Fruit fly (Drosophila melanogaster) whole organism, embryonic: ENCODE measurements around the gene ND-24.

Source experiments
- Ada2b ChIP-seq: fragments of 200-800 bp; sonication (Bioruptor generic); IDR thresholded peaks from 2 replicates; pipeline ENCODE4 v1.3.6; 2022; ENCODE audit warnings: missing biosample characterization, missing genetic modification characterization
- Awh ChIP-seq: fragments of 200-800 bp; sonication (Bioruptor generic); IDR thresholded peaks from 2 replicates; pipeline ENCODE4, ENCODE4 v1.3.6; 2022; ENCODE audit warnings: missing biosample characterization, missing genetic modification characterization
- B-H1 ChIP-seq: fragments of 200-800 bp; sonication (Bioruptor generic); IDR thresholded peaks from 3 replicates; pipeline ENCODE4 v1.3.6; 2022; ENCODE audit warnings: missing biosample characterization, missing genetic modification characterization
- Bteb2 ChIP-seq: fragments of 200-800 bp; sonication (Bioruptor generic); optimal IDR thresholded peaks from 2 replicates; lab custom pipeline; 2016; ENCODE audit warnings: missing biosample characterization, missing genetic modification characterization
- CG10274 ChIP-seq: fragments of 200-800 bp; sonication (Bioruptor generic); optimal IDR thresholded peaks from 3 replicates; lab custom pipeline; 2017; ENCODE audit warnings: missing biosample characterization, mild to moderate bottlenecking, missing genetic modification characterization
- CG10321 ChIP-seq: fragments of 200-800 bp; sonication (Bioruptor generic); IDR thresholded peaks from 2 replicates; pipeline ENCODE4 v1.3.6; 2022; ENCODE audit warnings: missing biosample characterization, missing genetic modification characterization
- CG10431 ChIP-seq: fragments of 200-800 bp; sonication (Bioruptor generic); optimal IDR thresholded peaks from 3 replicates; lab custom pipeline; 2018; ENCODE audit warnings: missing biosample characterization, mild to moderate bottlenecking, missing genetic modification characterization
- CG11456 ChIP-seq: fragments of 200-800 bp; sonication (Bioruptor generic); IDR thresholded peaks from 3 replicates; pipeline ENCODE4 v1.3.6; 2022; ENCODE audit warnings: missing biosample characterization, missing genetic modification characterization
- CG11695 ChIP-seq: fragments of 200-800 bp; sonication (Bioruptor generic); IDR thresholded peaks from 3 replicates; pipeline ENCODE4 v1.3.6; 2022; ENCODE audit warnings: missing biosample characterization, missing genetic modification characterization
- CG11696 ChIP-seq: fragments of 200-800 bp; sonication (Bioruptor generic); IDR thresholded peaks from 2 replicates; pipeline ENCODE4 v1.3.6; 2022; ENCODE audit warnings: missing biosample characterization, missing genetic modification characterization
- CG12071 ChIP-seq: fragments of 200-800 bp; sonication (Bioruptor generic); optimal IDR thresholded peaks from 3 replicates; lab custom pipeline; 2018; ENCODE audit warnings: missing biosample characterization, mild to moderate bottlenecking, missing genetic modification characterization
- CG17359 ChIP-seq: fragments of 200-800 bp; sonication (Bioruptor generic); optimal IDR thresholded peaks from 3 replicates; lab custom pipeline; 2018; ENCODE audit warnings: missing biosample characterization, mild to moderate bottlenecking, missing genetic modification characterization, moderate library complexity
- CG17802 ChIP-seq: fragments of 200-800 bp; sonication (Bioruptor generic); optimal IDR thresholded peaks from 2 replicates; lab custom pipeline; 2018; ENCODE audit warnings: missing biosample characterization, mild to moderate bottlenecking, missing genetic modification characterization, moderate library complexity
- CG2116 ChIP-seq: fragments of 200-800 bp; sonication (Bioruptor generic); optimal IDR thresholded peaks from 3 replicates; lab custom pipeline; 2018; ENCODE audit warnings: missing biosample characterization, mild to moderate bottlenecking, missing genetic modification characterization
- CG2678 ChIP-seq: fragments of 200-800 bp; sonication (Bioruptor generic); optimal IDR thresholded peaks from 3 replicates; lab custom pipeline; 2019; ENCODE audit warnings: missing biosample characterization, mild to moderate bottlenecking, missing genetic modification characterization, moderate library complexity
- CG2712 ChIP-seq: fragments of 200-800 bp; optimal IDR thresholded peaks from 3 replicates; lab custom pipeline; 2019; ENCODE audit warnings: missing biosample characterization, mild to moderate bottlenecking, missing genetic modification characterization, moderate library complexity
- CG3065 ChIP-seq: fragments of 200-800 bp; sonication (Bioruptor generic); optimal IDR thresholded peaks from 2 replicates; lab custom pipeline; 2016; ENCODE audit warnings: missing biosample characterization, missing genetic modification characterization
- CG5953 ChIP-seq: fragments of 200-800 bp; sonication (Bioruptor generic); IDR thresholded peaks from 2 replicates; pipeline ENCODE4 v1.3.6; 2022; ENCODE audit warnings: missing biosample characterization, missing genetic modification characterization
- CG7357 ChIP-seq: fragments of 200-800 bp; sonication (Bioruptor generic); IDR thresholded peaks from 3 replicates; pipeline ENCODE4 v1.3.6; 2022; ENCODE audit warnings: missing biosample characterization, missing genetic modification characterization
- CG8281 ChIP-seq: fragments of 200-800 bp; sonication (Bioruptor generic); optimal IDR thresholded peaks from 2 replicates; lab custom pipeline; 2018; ENCODE audit warnings: missing biosample characterization, mild to moderate bottlenecking, missing genetic modification characterization, moderate library complexity
- CrebB ChIP-seq: fragments of 200-800 bp; sonication (Bioruptor generic); optimal IDR thresholded peaks from 3 replicates; lab custom pipeline; 2018; ENCODE audit warnings: missing biosample characterization, mild to moderate bottlenecking, missing genetic modification characterization
- D ChIP-seq, 2 experiments: fragments of 200-800 bp in 1 of 2; fragments of >200 bp in 1 of 2; sonication (Bioruptor generic) in 1 of 2; optimal IDR thresholded peaks; 2 replicates in 1 of 2; 3 replicates in 1 of 2; lab custom pipeline; 2017; ENCODE audit warnings: mild to moderate bottlenecking in 1 of 2, missing biosample characterization in 1 of 2, missing genetic modification characterization in 1 of 2, missing genetic modification reagents in 1 of 2
- Drgx ChIP-seq: fragments of 200-800 bp; sonication (Bioruptor generic); IDR thresholded peaks from 2 replicates; pipeline ENCODE4 v1.3.6; 2022; ENCODE audit warnings: missing biosample characterization, missing genetic modification characterization
- Fer1 ChIP-seq: fragments of 200-800 bp; sonication (Bioruptor generic); optimal IDR thresholded peaks from 2 replicates; lab custom pipeline; 2017; ENCODE audit warnings: missing biosample characterization, mild to moderate bottlenecking, missing genetic modification characterization
- H2.0 ChIP-seq: fragments of 200-800 bp; sonication (Bioruptor generic); IDR thresholded peaks from 2 replicates; pipeline ENCODE4 v1.3.6; 2022; ENCODE audit warnings: missing biosample characterization, missing genetic modification characterization
- Lpt ChIP-seq: fragments of >200 bp; optimal IDR thresholded peaks from 2 replicates; lab custom pipeline; 2018; ENCODE audit warnings: missing biosample characterization, missing genetic modification characterization
- Nf-YC ChIP-seq: fragments of 200-800 bp; optimal IDR thresholded peaks from 3 replicates; lab custom pipeline; 2019; ENCODE audit warnings: missing biosample characterization, mild to moderate bottlenecking, missing genetic modification characterization, moderate library complexity
- Scr ChIP-seq: fragments of 200-800 bp; sonication (Bioruptor generic); IDR thresholded peaks from 2 replicates; pipeline ENCODE4 v1.3.6; 2022; ENCODE audit warnings: missing biosample characterization, missing genetic modification characterization; ENCODE audit not compliant: partially characterized antibody
- Ssrp ChIP-seq: fragments of 200-800 bp; sonication (Bioruptor generic); optimal IDR thresholded peaks from 2 replicates; lab custom pipeline; 2018; ENCODE audit warnings: missing biosample characterization, mild to moderate bottlenecking, missing genetic modification characterization, moderate library complexity
- bsh ChIP-seq, 2 experiments: fragments of 200-800 bp; sonication (Bioruptor generic); optimal IDR thresholded peaks; 2 replicates each; lab custom pipeline; 2017 to 2018; ENCODE audit warnings: mild to moderate bottlenecking in 2 of 2, missing biosample characterization in 2 of 2, missing genetic modification characterization in 2 of 2, moderate library complexity in 1 of 2
- cas ChIP-seq: fragments of 200-800 bp; sonication (Bioruptor generic); IDR thresholded peaks from 2 replicates; pipeline ENCODE4 v1.3.6; 2022; ENCODE audit warnings: missing biosample characterization, missing genetic modification characterization
- caup ChIP-seq: fragments of 200-800 bp; sonication (Bioruptor generic); optimal IDR thresholded peaks from 3 replicates; lab custom pipeline; 2017; ENCODE audit warnings: missing biosample characterization, mild to moderate bottlenecking, missing genetic modification characterization, moderate library complexity; ENCODE audit not compliant: severe bottlenecking
- ci ChIP-seq: fragments of 200-800 bp; sonication (Bioruptor generic); IDR thresholded peaks from 3 replicates; pipeline ENCODE4 v1.3.6; 2022; ENCODE audit warnings: missing biosample characterization, missing genetic modification characterization
- crol ChIP-seq: fragments of 200-800 bp; sonication (Bioruptor generic); IDR thresholded peaks from 2 replicates; pipeline ENCODE4 v1.3.6; 2022; ENCODE audit warnings: missing biosample characterization, missing genetic modification characterization
- crp ChIP-seq, 2 experiments: fragments of 200-800 bp; sonication (Bioruptor generic); optimal IDR thresholded peaks; 2 replicates in 1 of 2; 3 replicates in 1 of 2; lab custom pipeline; 2017; ENCODE audit warnings: missing biosample characterization in 2 of 2, missing genetic modification characterization in 2 of 2, mild to moderate bottlenecking in 1 of 2, moderate library complexity in 1 of 2
- dm ChIP-seq: fragments of 200-800 bp; sonication (Bioruptor generic); optimal IDR thresholded peaks from 3 replicates; lab custom pipeline; 2016; ENCODE audit warnings: missing biosample characterization, missing genetic modification characterization
- gce ChIP-seq: fragments of 200-800 bp; sonication (Bioruptor generic); IDR thresholded peaks from 3 replicates; pipeline ENCODE4 v1.3.6; 2022; ENCODE audit warnings: missing biosample characterization, missing genetic modification characterization
- her ChIP-seq: fragments of 200-800 bp; sonication (Bioruptor generic); optimal IDR thresholded peaks from 2 replicates; lab custom pipeline; 2016; ENCODE audit warnings: missing biosample characterization, missing genetic modification characterization
- nau ChIP-seq: fragments of 200-800 bp; sonication (Bioruptor generic); optimal IDR thresholded peaks from 3 replicates; lab custom pipeline; 2017; ENCODE audit warnings: missing biosample characterization, mild to moderate bottlenecking, missing genetic modification characterization, missing genetic modification reagents
- pan ChIP-seq, 4 experiments: fragments of >200 bp in 3 of 4; fragments of 200-800 bp in 1 of 4; sonication (Bioruptor generic) in 1 of 4; optimal IDR thresholded peaks in 3 of 4; IDR thresholded peaks in 1 of 4; 2 replicates each; pipeline versions ENCODE4 v1.3.6 to Lab custom; 2017 to 2022; ENCODE audit warnings: missing biosample characterization in 2 of 4, missing genetic modification characterization in 2 of 4, mixed read lengths in 1 of 4
- psq ChIP-seq: fragments of 200-800 bp; sonication (Bioruptor generic); optimal IDR thresholded peaks from 2 replicates; lab custom pipeline; 2017; ENCODE audit warnings: missing biosample characterization, missing genetic modification characterization
- ranshi ChIP-seq: fragments of 200-800 bp; sonication (Bioruptor generic); IDR thresholded peaks from 2 replicates; pipeline ENCODE4 v1.3.6; 2022; ENCODE audit warnings: missing biosample characterization, missing genetic modification characterization
- row ChIP-seq: fragments of 200-800 bp; sonication (Bioruptor generic); IDR thresholded peaks from 3 replicates; pipeline ENCODE4 v1.3.6; 2022; ENCODE audit warnings: missing biosample characterization, missing genetic modification characterization
- salm ChIP-seq: fragments of 200-800 bp; sonication (Bioruptor generic); optimal IDR thresholded peaks from 2 replicates; lab custom pipeline; 2018; ENCODE audit warnings: missing biosample characterization, mild to moderate bottlenecking, missing genetic modification characterization
- sens ChIP-seq: fragments of 200-800 bp; sonication (Bioruptor generic); peaks from one replicate; lab custom pipeline; 2016; ENCODE audit warnings: missing biosample characterization, missing genetic modification characterization
- shn ChIP-seq: fragments of 200-800 bp; sonication (Bioruptor generic); optimal IDR thresholded peaks from 3 replicates; lab custom pipeline; 2016; ENCODE audit warnings: missing biosample characterization, missing genetic modification characterization
- slou ChIP-seq: fragments of 200-800 bp; sonication (Bioruptor generic); optimal IDR thresholded peaks from 3 replicates; lab custom pipeline; 2016; ENCODE audit warnings: missing biosample characterization, missing genetic modification characterization
- tx ChIP-seq: fragments of 200-800 bp; sonication (Bioruptor generic); optimal IDR thresholded peaks from 2 replicates; lab custom pipeline; 2016; ENCODE audit warnings: missing biosample characterization, missing genetic modification characterization
- vnd ChIP-seq: fragments of 200-800 bp; sonication (Bioruptor generic); IDR thresholded peaks from 3 replicates; pipeline ENCODE4 v1.3.6; 2022; ENCODE audit warnings: missing biosample characterization, missing genetic modification characterization; ENCODE audit not compliant: partially characterized antibody
- zen2 ChIP-seq: fragments of 200-800 bp; sonication (Bioruptor generic); IDR thresholded peaks from 3 replicates; pipeline ENCODE4 v1.3.6; 2022; ENCODE audit warnings: missing biosample characterization, missing genetic modification characterization; ENCODE audit not compliant: partially characterized antibody

The ND-24 gene

dm6 chrX:17595822-17596221 lies 36.1 kb upstream of the ND-24 start (continued):
- TF ChIP-seq caup = peak; percentile 85
- peak; percentile 54; the same call in 1 of the 2 replicates for TF ChIP-seq cas (GFP tag; lab: Robert Waterston, UW)
- no peak for TF ChIP-seq tx
- peak; percentile 77 for TF ChIP-seq Drgx (GFP tag; lab: Robert Waterston, UW)
- TF ChIP-seq Awh = peak; percentile 76
- TF ChIP-seq CG8281 (tag; lab: Kevin White, UChicago) = peak; percentile 24
- TF ChIP-seq bsh (GFP tag; optimal IDR thresholded peaks at IDR 0.05; lab: Kevin White, UChicago) = peak in 1 of 2 experiments; percentile 67
- TF ChIP-seq her (GFP tag; lab: Kevin White, UChicago) = peak; percentile 30
- TF ChIP-seq nau (GFP tag; lab: Kevin White, UChicago) = peak; percentile 67
- TF ChIP-seq slou (GFP tag; lab: Kevin White, UChicago) = peak; percentile 50
- TF ChIP-seq CG10321 (GFP tag; lab: Robert Waterston, UW) = peak; percentile 52; the same call in 1 of the 2 replicates
- TF ChIP-seq B-H1 (GFP tag; lab: Robert Waterston, UW) = peak; percentile 53; the same call in 1 of the 3 replicates
- peak; percentile 56 for TF ChIP-seq CG10274
- TF ChIP-seq ranshi = peak; percentile 75
- TF ChIP-seq CG17802 = peak; percentile 39
- peak; percentile 32 for TF ChIP-seq CG2116 (GFP tag; lab: Kevin White, UChicago)
- TF ChIP-seq crp (GFP tag; optimal IDR thresholded peaks at IDR 0.05; lab: Kevin White, UChicago) = no peak
- peak; percentile 86 for TF ChIP-seq CG11695 (GFP tag; lab: Robert Waterston, UW)
- TF ChIP-seq Lpt (GFP tag; lab: Kevin White, UChicago) = no peak
- TF ChIP-seq CG5953 (GFP tag; lab: Robert Waterston, UW) = peak; percentile 48; the same call in 1 of the 2 replicates
- TF ChIP-seq Ssrp (tag; lab: Kevin White, UChicago) = peak; percentile 43
- TF ChIP-seq CG3065 = peak; percentile 5
- no peak for TF ChIP-seq psq
- no peak for TF ChIP-seq Nf-YC (tag; lab: Kevin White, UChicago)
- no peak for TF ChIP-seq CG10431
- no peak for TF ChIP-seq D (optimal IDR thresholded peaks at IDR 0.05; lab: Kevin White, UChicago)
- peak; percentile 54 for TF ChIP-seq D (GFP tag; optimal IDR thresholded peaks at IDR 0.05; lab: Kevin White, UChicago)
- TF ChIP-seq dm (GFP tag; lab: Kevin White, UChicago) = peak; percentile 18
- peak; percentile 86 for TF ChIP-seq sens (GFP tag; lab: Kevin White, UChicago)
- peak; percentile 80 for TF ChIP-seq Ada2b (GFP tag; lab: Robert Waterston, UW)
- no peak for TF ChIP-seq Scr (GFP tag; lab: Robert Waterston, UW)
- TF ChIP-seq pan (optimal IDR thresholded peaks at IDR 0.05; lab: Kevin White, UChicago) = no peak
- TF ChIP-seq pan (GFP tag; optimal IDR thresholded peaks at IDR 0.05 in 1 of 2, IDR thresholded peaks at IDR 0.05 in 1 of 2) = peak in 1 of 2 experiments; percentile 80
- TF ChIP-seq crol = no peak
- TF ChIP-seq ci (GFP tag; lab: Robert Waterston, UW) = peak; percentile 83
- TF ChIP-seq vnd (GFP tag; lab: Robert Waterston, UW) = no peak
- peak; percentile 50 for TF ChIP-seq CG12071
- TF ChIP-seq CG2678 (tag; lab: Kevin White, UChicago) = peak; percentile 87
- peak; percentile 84 for TF ChIP-seq CG17359
- TF ChIP-seq Bteb2 = peak; percentile 67
- TF ChIP-seq CrebB = no peak
- TF ChIP-seq CG11696 (GFP tag; lab: Robert Waterston, UW) = peak; percentile 49; the same call in 1 of the 2 replicates
- TF ChIP-seq shn = peak; percentile 16
- peak; percentile 18 for TF ChIP-seq salm (tag; lab: Kevin White, UChicago)
- TF ChIP-seq CG11456 = peak; percentile 89
- peak; percentile 78 for TF ChIP-seq H2.0 (GFP tag; lab: Robert Waterston, UW)
- peak; percentile 57; the same call in 2 of the 3 replicates for TF ChIP-seq CG7357 (GFP tag; lab: Robert Waterston, UW)
- no peak for TF ChIP-seq zen2 (GFP tag; lab: Robert Waterston, UW)
- peak; percentile 80 for TF ChIP-seq CG2712 (tag; lab: Kevin White, UChicago)
- no peak for TF ChIP-seq gce (GFP tag; lab: Robert Waterston, UW)
- peak; percentile 73 for TF ChIP-seq Fer1 (GFP tag; lab: Kevin White, UChicago)
- peak; percentile 86 for TF ChIP-seq row (GFP tag; lab: Robert Waterston, UW)
